Worm (Caenorhabditis elegans): ENCODE data around the gene F53B7.7.

- no peak for TF ChIP-seq hnd-1 (tag; optimal IDR thresholded peaks at IDR 0.05)
- no peak for TF ChIP-seq pes-1 (GFP tag; IDR thresholded peaks at IDR 0.05)
- TF ChIP-seq ama-1 (optimal IDR thresholded peaks at IDR 0.05) = no peak
- TF ChIP-seq aly-1 (tag; optimal IDR thresholded peaks at IDR 0.05) = no peak
- no peak for TF ChIP-seq sea-1 (GFP tag; conservative IDR thresholded peaks at IDR 0.05)
- TF ChIP-seq ceh-36 (tag; optimal IDR thresholded peaks at IDR 0.05) = no peak
- no peak for TF ChIP-seq scrt-1 (GFP tag; IDR thresholded peaks at IDR 0.05)
- TF ChIP-seq F13C5.2 (tag; optimal IDR thresholded peaks at IDR 0.05) = no peak
- no peak for TF ChIP-seq ets-7 (tag; optimal IDR thresholded peaks at IDR 0.05)
- TF ChIP-seq hmg-4 (GFP tag; optimal IDR thresholded peaks at IDR 0.05) = no peak
Measured at ce11 chrV:11016846-11017553, 18.1 kb downstream of the F53B7.7 start.
